Fruit fly (Drosophila melanogaster) whole organism: ENCODE results near the gene Fkbp39.

Source experiments
- CG8478 ChIP-seq: fragments of >200 bp; optimal IDR thresholded peaks from 2 replicates; lab custom pipeline; 2018; ENCODE audit warnings: inconsistent platforms
- EcR ChIP-seq, 2 experiments: fragments of >200 bp; optimal IDR thresholded peaks; 2 replicates each; lab custom pipeline; 2017; ENCODE audit warnings: missing biosample characterization in 2 of 2, missing genetic modification characterization in 2 of 2, missing genetic modification reagents in 2 of 2
- pan ChIP-seq: fragments of >200 bp; optimal IDR thresholded peaks from 2 replicates; lab custom pipeline; 2017
- psq ChIP-seq: fragments of >200 bp; optimal IDR thresholded peaks from 2 replicates; lab custom pipeline; 2017

dm6 chr3R:15282982-15283809 lies 49.7 kb downstream of the Fkbp39 start:
- TF ChIP-seq psq (lab: Kevin White, UChicago) (no peak), CG8478 (lab: Kevin White, UChicago) (no peak), pan (no peak), EcR (GFP tag; optimal IDR thresholded peaks at IDR 0.05; lab: Kevin White, UChicago) (no peak)
